Fruit fly (Drosophila melanogaster) Kc167 (cell line): ENCODE results near the gene SmydA-2.

ENCODE experiments used
- Myc ChIP-seq: fragments of >200 bp; optimal IDR thresholded peaks from 2 replicates; lab custom pipeline; 2017; ENCODE audit warnings: missing external identifiers
- Sin3A ChIP-seq: fragments of >200 bp; optimal IDR thresholded peaks from 2 replicates; lab custom pipeline; 2018; ENCODE audit warnings: missing external identifiers
- h ChIP-seq: fragments of >200 bp; optimal IDR thresholded peaks from 3 replicates; lab custom pipeline; 2018; ENCODE audit warnings: missing external identifiers
- insv ChIP-seq: fragments of >200 bp; optimal IDR thresholded peaks from 3 replicates; lab custom pipeline; 2018; ENCODE audit warnings: missing external identifiers
- psq ChIP-seq: fragments of >200 bp; optimal IDR thresholded peaks from 2 replicates; lab custom pipeline; 2017; ENCODE audit warnings: missing external identifiers
- ttk ChIP-seq: sonication (Bioruptor generic); optimal IDR thresholded peaks from 2 replicates; lab custom pipeline; 2017; ENCODE audit warnings: missing external identifiers

DNA sequence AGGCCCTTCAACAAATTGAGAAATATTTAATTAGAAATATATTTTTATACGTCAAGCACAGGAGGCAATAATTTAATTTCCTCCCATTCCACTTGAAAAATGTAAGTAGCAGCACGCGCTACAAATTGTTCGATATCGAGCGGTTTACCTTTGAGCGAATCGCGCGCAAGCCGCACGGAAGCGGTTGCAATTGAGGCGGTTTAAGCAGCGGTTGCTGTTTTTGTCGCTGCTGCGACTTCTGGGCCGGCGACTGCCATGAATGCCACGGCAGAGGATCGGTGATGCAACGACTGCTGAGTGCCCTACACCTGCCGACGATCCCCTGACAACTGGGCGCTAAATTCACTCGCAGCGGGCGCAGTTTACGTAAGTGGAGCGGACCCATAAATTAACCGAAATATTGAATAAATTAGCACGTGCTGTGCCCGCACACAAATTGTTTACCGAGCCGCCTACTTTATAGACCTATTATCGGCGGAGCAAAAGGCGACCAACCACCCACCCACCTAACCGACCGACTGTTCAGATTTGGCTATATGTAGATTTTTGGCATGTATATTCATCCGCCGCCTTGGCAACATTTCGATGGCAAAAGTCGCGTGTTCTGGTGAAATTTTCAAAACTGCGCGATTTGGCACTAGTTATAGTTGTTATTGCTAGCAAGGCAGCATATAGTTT is 9.3 kb downstream of the SmydA-2 start:
- TF ChIP-seq Myc (lab: Kevin White, UChicago) (no peak), ttk (lab: Kevin White, UChicago) (no peak), psq (lab: Kevin White, UChicago) (no peak), Sin3A (lab: Kevin White, UChicago) (no peak), insv (lab: Kevin White, UChicago) (no peak), h (lab: Kevin White, UChicago) (no peak)
